Fruit fly (Drosophila melanogaster) Kc167 (cell line): ENCODE results near the gene CG13999.

ENCODE experiments used
- Sin3A ChIP-seq: fragments of >200 bp; optimal IDR thresholded peaks from 2 replicates; lab custom pipeline; 2018; ENCODE audit warnings: missing external identifiers
- insv ChIP-seq: fragments of >200 bp; optimal IDR thresholded peaks from 3 replicates; lab custom pipeline; 2018; ENCODE audit warnings: missing external identifiers

dm6 chr2L:5964851-5965250 is 8.6 kb upstream of the CG13999 start, which contains the start of gene psd:
- TF ChIP-seq insv (lab: Kevin White, UChicago) (no peak), Sin3A (lab: Kevin White, UChicago) (no peak)
